Worm (Caenorhabditis elegans) whole organism, early embryonic: ENCODE measurements around the gene C27D6.3.

ENCODE experiments used
- B0310.2 ChIP-seq: sonication (generic microtip); optimal IDR thresholded peaks from 2 replicates; lab custom pipeline; 2016; ENCODE audit warnings: mild to moderate bottlenecking, missing genetic modification characterization, missing compliant biosample characterization
- F13C5.2 ChIP-seq: sonication (generic microtip); optimal IDR thresholded peaks from 2 replicates; lab custom pipeline; 2017; ENCODE audit warnings: mild to moderate bottlenecking, missing genetic modification characterization, inconsistent platforms, missing compliant biosample characterization
- aly-1 ChIP-seq: sonication (generic microtip); optimal IDR thresholded peaks from 2 replicates; lab custom pipeline; 2016; ENCODE audit warnings: missing genetic modification characterization, missing compliant biosample characterization
- ama-1 ChIP-seq: fragments of 150-350 bp; optimal IDR thresholded peaks from 2 replicates; lab custom pipeline; 2014
- ceh-13 ChIP-seq: fragments of 200-800 bp; sonication (Bioruptor generic); optimal IDR thresholded peaks from 2 replicates; lab custom pipeline; 2018; ENCODE audit warnings: mild to moderate bottlenecking, missing genetic modification characterization, missing compliant biosample characterization
- ceh-36 ChIP-seq: sonication (generic microtip); optimal IDR thresholded peaks from 2 replicates; lab custom pipeline; 2016; ENCODE audit warnings: missing genetic modification characterization, inconsistent platforms, missing compliant biosample characterization
- ets-7 ChIP-seq: sonication (generic microtip); optimal IDR thresholded peaks from 2 replicates; lab custom pipeline; 2016; ENCODE audit warnings: missing genotype, missing genetic modification characterization, missing compliant biosample characterization
- flt-1 ChIP-seq: fragments of 200-800 bp; sonication (Bioruptor generic); IDR thresholded peaks from 2 replicates; pipeline ENCODE4 v1.3.6; 2022; ENCODE audit warnings: missing genetic modification characterization, missing compliant biosample characterization
- hmg-4 ChIP-seq: fragments of 200-800 bp; sonication (Bioruptor generic); optimal IDR thresholded peaks from 2 replicates; lab custom pipeline; 2018; ENCODE audit warnings: mild to moderate bottlenecking, missing genetic modification characterization, missing compliant biosample characterization
- hnd-1 ChIP-seq: sonication (generic microtip); optimal IDR thresholded peaks from 2 replicates; lab custom pipeline; 2016; ENCODE audit warnings: missing genetic modification characterization, missing compliant biosample characterization
- tbx-11 ChIP-seq: fragments of 200-800 bp; sonication (Bioruptor generic); IDR thresholded peaks from 2 replicates; pipeline ENCODE4 v1.3.6; 2022; ENCODE audit warnings: missing genetic modification characterization, missing compliant biosample characterization
- tra-4 ChIP-seq: sonication (generic microtip); optimal IDR thresholded peaks from 2 replicates; lab custom pipeline; 2017; ENCODE audit warnings: missing genetic modification characterization, missing compliant biosample characterization

DNA sequence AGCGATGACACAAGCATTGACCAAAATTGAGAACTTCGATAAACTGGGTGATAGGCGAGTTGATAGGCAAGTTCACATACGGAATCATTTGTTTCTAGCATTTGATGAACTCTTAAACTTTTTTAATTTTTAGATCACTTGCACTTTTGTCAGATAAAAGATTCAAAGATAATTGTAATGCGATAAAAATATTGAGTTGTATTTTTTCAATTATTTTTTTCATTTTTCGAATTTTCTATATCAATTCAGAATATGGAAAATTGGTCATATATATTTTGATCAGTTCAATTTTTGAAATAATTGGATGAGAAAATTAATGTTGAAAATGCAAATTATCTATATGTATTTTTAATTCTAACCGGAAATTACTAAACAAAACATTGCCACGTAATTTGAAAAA, 7.5 kb downstream of the C27D6.3 start, which contains the start of gene srb-3:
- TF ChIP-seq ets-7 (tag; lab: Kevin White, UChicago), result no peak
- TF ChIP-seq tbx-11 (GFP tag; lab: Robert Waterston, UW), result no peak
- no peak for TF ChIP-seq B0310.2 (tag; lab: Kevin White, UChicago)
- TF ChIP-seq ama-1 (lab: Kevin White, UChicago), result no peak
- no peak for TF ChIP-seq hnd-1 (tag; lab: Kevin White, UChicago)
- TF ChIP-seq flt-1 (GFP tag; lab: Robert Waterston, UW), result no peak
- no peak for TF ChIP-seq tra-4 (tag; lab: Kevin White, UChicago)
- no peak for TF ChIP-seq F13C5.2 (tag; lab: Kevin White, UChicago)
- TF ChIP-seq aly-1 (tag; lab: Kevin White, UChicago), result no peak
- no peak for TF ChIP-seq ceh-13
- no peak for TF ChIP-seq hmg-4
- no peak for TF ChIP-seq ceh-36 (tag; lab: Kevin White, UChicago)
